Fruit fly (Drosophila melanogaster): ENCODE measurements around the gene tant.

Gene tant

dm6 chr3L:6103658-6104057 lies 48.7 kb downstream of the tant start (continued):
- TF ChIP-seq CG17385 (GFP tag; optimal IDR thresholded peaks at IDR 0.05) (no peak), Nf-YB (GFP tag; optimal IDR thresholded peaks at IDR 0.05) (no peak), ken (GFP tag; IDR thresholded peaks at IDR 0.05) (no peak), CG14441 (GFP tag; IDR thresholded peaks at IDR 0.05) (no peak), vvl (GFP tag; IDR thresholded peaks at IDR 0.05) (no peak), CG9817 (tag; optimal IDR thresholded peaks at IDR 0.05) (no peak), CG6175 (GFP tag; IDR thresholded peaks at IDR 0.05) (no peak), CG11456 (GFP tag; IDR thresholded peaks at IDR 0.05) (0 out of 3 replicates have a peak, but pooled peaks have one; percentile 41), CG12236 (GFP tag; optimal IDR thresholded peaks at IDR 0.05) (no peak), jing (GFP tag; optimal IDR thresholded peaks at IDR 0.05) (no peak), nerfin-1 (tag; optimal IDR thresholded peaks at IDR 0.05) (no peak), CG7786 (GFP tag; optimal IDR thresholded peaks at IDR 0.05) (no peak), gcm2 (GFP tag; optimal IDR thresholded peaks at IDR 0.05) (no peak), Dip3 (GFP tag; optimal IDR thresholded peaks at IDR 0.05) (no peak), gsb (GFP tag; IDR thresholded peaks at IDR 0.05) (no peak), her (GFP tag; optimal IDR thresholded peaks at IDR 0.05) (no peak), Bteb2 (GFP tag; optimal IDR thresholded peaks at IDR 0.05) (no peak), Optix (GFP tag; IDR thresholded peaks at IDR 0.05) (no peak), zf30C (GFP tag; optimal IDR thresholded peaks at IDR 0.05) (no peak), Gug (GFP tag; IDR thresholded peaks at IDR 0.05) (no peak), Ssrp (tag; optimal IDR thresholded peaks at IDR 0.05) (no peak), NFAT (GFP tag; IDR thresholded peaks at IDR 0.05) (no peak), Sox102F (GFP tag; optimal IDR thresholded peaks at IDR 0.05) (no peak), Oaz (GFP tag; IDR thresholded peaks at IDR 0.05) (0 out of 2 replicates have a peak, but pooled peaks have one; percentile 5), aop (GFP tag; IDR thresholded peaks at IDR 0.05) (no peak), seq (GFP tag; IDR thresholded peaks at IDR 0.05) (0 out of 2 replicates have a peak, but pooled peaks have one; percentile 33), bigmax (GFP tag; optimal IDR thresholded peaks at IDR 0.05) (no peak), Hand (GFP tag; optimal IDR thresholded peaks at IDR 0.05) (no peak), CG3847 (GFP tag; IDR thresholded peaks at IDR 0.05) (no peak), CG4730 (GFP tag; IDR thresholded peaks at IDR 0.05) (no peak), zfh2 (GFP tag; optimal IDR thresholded peaks at IDR 0.05) (no peak), onecut (GFP tag; IDR thresholded peaks at IDR 0.05) (0 out of 2 replicates have a peak, but pooled peaks have one; percentile 6), Abd-B (GFP tag; optimal IDR thresholded peaks at IDR 0.05) (no peak), CG14860 (GFP tag; IDR thresholded peaks at IDR 0.05; ENCODE audit: partially characterized antibody) (no peak), CG3281 (GFP tag; optimal IDR thresholded peaks at IDR 0.05) (no peak), ci (GFP tag; IDR thresholded peaks at IDR 0.05) (0 out of 3 replicates have a peak, but pooled peaks have one; percentile 25), CTCF (GFP tag; optimal IDR thresholded peaks at IDR 0.05) (peak; percentile 90), Hr39 (optimal IDR thresholded peaks at IDR 0.05) (no peak), crp (GFP tag; optimal IDR thresholded peaks at IDR 0.05) (no peak), D (optimal IDR thresholded peaks at IDR 0.05) (no peak), D (GFP tag; optimal IDR thresholded peaks at IDR 0.05) (no peak), Ets97D (GFP tag; optimal IDR thresholded peaks at IDR 0.05) (peak; percentile 30), CG7839 (tag; optimal IDR thresholded peaks at IDR 0.05) (no peak), Dfd (GFP tag; optimal IDR thresholded peaks at IDR 0.05) (no peak), CG42726 (GFP tag; IDR thresholded peaks at IDR 0.05; ENCODE audit: partially characterized antibody) (0 out of 2 replicates have a peak, but pooled peaks have one; percentile 16), Elba2 (GFP tag; optimal IDR thresholded peaks at IDR 0.05) (no peak), Opbp (GFP tag; IDR thresholded peaks at IDR 0.05; ENCODE audit: partially characterized antibody) (no peak), dmrt11E (tag; optimal IDR thresholded peaks at IDR 0.05) (no peak), CG14667 (GFP tag; IDR thresholded peaks at IDR 0.05) (no peak), wdn (GFP tag; IDR thresholded peaks at IDR 0.05) (no peak), Meics (GFP tag; optimal IDR thresholded peaks at IDR 0.05) (no peak), MESR4 (GFP tag; optimal IDR thresholded peaks at IDR 0.05) (no peak), CG1603 (tag; optimal IDR thresholded peaks at IDR 0.05) (no peak)

All from whole organism, embryonic.